Fruit fly (Drosophila melanogaster) whole organism, embryonic: ENCODE measurements around the gene Snapin.

Experiments
- ATbp ChIP-seq: fragments of 200-800 bp; sonication (Bioruptor generic); optimal IDR thresholded peaks from 2 replicates; lab custom pipeline; 2017; ENCODE audit warnings: missing biosample characterization, mild to moderate bottlenecking, missing genetic modification characterization, missing genetic modification reagents
- Abd-B ChIP-seq: fragments of 200-800 bp; sonication (Bioruptor generic); optimal IDR thresholded peaks from 2 replicates; lab custom pipeline; 2018; ENCODE audit warnings: missing biosample characterization, mild to moderate bottlenecking, missing genetic modification characterization, moderate library complexity
- C15 ChIP-seq: fragments of 200-800 bp; sonication (Bioruptor generic); IDR thresholded peaks from 3 replicates; pipeline ENCODE4 v1.3.6; 2022; ENCODE audit warnings: missing biosample characterization, missing genetic modification characterization
- CG10431 ChIP-seq: fragments of 200-800 bp; sonication (Bioruptor generic); optimal IDR thresholded peaks from 3 replicates; lab custom pipeline; 2018; ENCODE audit warnings: missing biosample characterization, mild to moderate bottlenecking, missing genetic modification characterization
- CG10565 ChIP-seq: fragments of 200-800 bp; sonication (Bioruptor generic); optimal IDR thresholded peaks from 3 replicates; lab custom pipeline; 2016; ENCODE audit warnings: missing biosample characterization, mild to moderate bottlenecking, missing genetic modification characterization
- CG11456 ChIP-seq: fragments of 200-800 bp; sonication (Bioruptor generic); IDR thresholded peaks from 3 replicates; pipeline ENCODE4 v1.3.6; 2022; ENCODE audit warnings: missing biosample characterization, missing genetic modification characterization
- CG11504 ChIP-seq: fragments of 200-800 bp; sonication (Bioruptor generic); optimal IDR thresholded peaks from 3 replicates; lab custom pipeline; 2019; ENCODE audit warnings: missing biosample characterization, mild to moderate bottlenecking, missing genetic modification characterization, moderate library complexity
- CG12071 ChIP-seq: fragments of 200-800 bp; sonication (Bioruptor generic); optimal IDR thresholded peaks from 3 replicates; lab custom pipeline; 2018; ENCODE audit warnings: missing biosample characterization, mild to moderate bottlenecking, missing genetic modification characterization
- CG12391 ChIP-seq: fragments of 200-800 bp; sonication (Bioruptor generic); optimal IDR thresholded peaks from 3 replicates; lab custom pipeline; 2018; ENCODE audit warnings: missing biosample characterization, mild to moderate bottlenecking, missing genetic modification characterization, moderate library complexity
- CG12744 ChIP-seq: fragments of 200-800 bp; sonication (Bioruptor generic); optimal IDR thresholded peaks from 2 replicates; lab custom pipeline; 2016; ENCODE audit warnings: missing biosample characterization, missing genetic modification characterization
- CG16815 ChIP-seq: fragments of 200-800 bp; sonication (Bioruptor generic); optimal IDR thresholded peaks from 3 replicates; lab custom pipeline; 2017; ENCODE audit warnings: missing biosample characterization, mild to moderate bottlenecking, missing genetic modification characterization
- CG17829 ChIP-seq: fragments of 200-800 bp; optimal IDR thresholded peaks from 2 replicates; lab custom pipeline; 2019; ENCODE audit warnings: missing biosample characterization, mild to moderate bottlenecking, missing genetic modification characterization, moderate library complexity
- CG2678 ChIP-seq: fragments of 200-800 bp; sonication (Bioruptor generic); optimal IDR thresholded peaks from 3 replicates; lab custom pipeline; 2019; ENCODE audit warnings: missing biosample characterization, mild to moderate bottlenecking, missing genetic modification characterization, moderate library complexity
- CG2712 ChIP-seq: fragments of 200-800 bp; optimal IDR thresholded peaks from 3 replicates; lab custom pipeline; 2019; ENCODE audit warnings: missing biosample characterization, mild to moderate bottlenecking, missing genetic modification characterization, moderate library complexity
- CG32772 ChIP-seq: fragments of 200-800 bp; sonication (Bioruptor generic); IDR thresholded peaks from 2 replicates; pipeline ENCODE4 v1.3.6; 2022; ENCODE audit warnings: missing biosample characterization, missing genetic modification characterization
- CG3407 ChIP-seq: fragments of 200-800 bp; sonication (Bioruptor generic); optimal IDR thresholded peaks from 2 replicates; lab custom pipeline; 2018; ENCODE audit warnings: missing biosample characterization, mild to moderate bottlenecking, missing genetic modification characterization
- CG3995 ChIP-seq: fragments of 200-800 bp; sonication (Bioruptor generic); optimal IDR thresholded peaks from 3 replicates; lab custom pipeline; 2016; ENCODE audit warnings: missing biosample characterization, missing genetic modification characterization
- CG4424 ChIP-seq: fragments of 200-800 bp; sonication (Bioruptor generic); optimal IDR thresholded peaks from 3 replicates; lab custom pipeline; 2016; ENCODE audit warnings: missing biosample characterization, missing genetic modification characterization
- CG5245 ChIP-seq: fragments of 200-800 bp; sonication (Bioruptor generic); optimal IDR thresholded peaks from 3 replicates; lab custom pipeline; 2016; ENCODE audit warnings: missing biosample characterization, missing genetic modification characterization
- CG5953 ChIP-seq: fragments of 200-800 bp; sonication (Bioruptor generic); IDR thresholded peaks from 2 replicates; pipeline ENCODE4 v1.3.6; 2022; ENCODE audit warnings: missing biosample characterization, missing genetic modification characterization
- CG6683 ChIP-seq: fragments of 200-800 bp; sonication (Bioruptor generic); optimal IDR thresholded peaks from 2 replicates; lab custom pipeline; 2017; ENCODE audit warnings: missing biosample characterization, mild to moderate bottlenecking, missing genetic modification characterization, missing genetic modification reagents
- CG7271 ChIP-seq: fragments of 200-800 bp; sonication (Bioruptor generic); optimal IDR thresholded peaks from 2 replicates; lab custom pipeline; 2018; ENCODE audit warnings: missing biosample characterization, mild to moderate bottlenecking, missing genetic modification characterization, moderate library complexity
- CG9437 ChIP-seq: fragments of 200-800 bp; sonication (Bioruptor generic); optimal IDR thresholded peaks from 2 replicates; lab custom pipeline; 2018; ENCODE audit warnings: missing biosample characterization, mild to moderate bottlenecking, missing genetic modification characterization
- CG9932 ChIP-seq: fragments of 200-800 bp; sonication (Bioruptor generic); IDR thresholded peaks from 2 replicates; pipeline ENCODE4 v1.3.6; 2022; ENCODE audit warnings: missing biosample characterization, missing genetic modification characterization
- CkIIα-i1 ChIP-seq: fragments of 200-800 bp; sonication (Bioruptor generic); IDR thresholded peaks from 2 replicates; pipeline ENCODE4 v1.3.6; 2022; ENCODE audit warnings: missing biosample characterization, missing genetic modification characterization
- Dp ChIP-seq: fragments of 200-800 bp; sonication (Bioruptor generic); optimal IDR thresholded peaks from 2 replicates; lab custom pipeline; 2018; ENCODE audit warnings: missing biosample characterization, mild to moderate bottlenecking, missing genetic modification characterization, moderate library complexity
- Gsc ChIP-seq: fragments of 200-800 bp; sonication (Bioruptor generic); IDR thresholded peaks from 2 replicates; pipeline ENCODE4 v1.3.6; 2022; ENCODE audit warnings: missing biosample characterization, missing genetic modification characterization
- Gug ChIP-seq: fragments of 200-800 bp; sonication (Bioruptor generic); IDR thresholded peaks from 4 replicates; pipeline ENCODE4 v1.3.6; 2022; ENCODE audit warnings: missing biosample characterization, missing genetic modification characterization
- Hand ChIP-seq: fragments of 200-800 bp; sonication (Bioruptor generic); optimal IDR thresholded peaks from 2 replicates; lab custom pipeline; 2017; ENCODE audit warnings: mild to moderate bottlenecking, missing biosample characterization, missing genetic modification reagents, missing genetic modification characterization
- Jarid2 ChIP-seq: fragments of 200-800 bp; sonication (Bioruptor generic); optimal IDR thresholded peaks from 3 replicates; lab custom pipeline; 2017; ENCODE audit warnings: mild to moderate bottlenecking, missing biosample characterization, missing genetic modification reagents, missing genetic modification characterization
- Lpt ChIP-seq: fragments of >200 bp; optimal IDR thresholded peaks from 2 replicates; lab custom pipeline; 2018; ENCODE audit warnings: missing biosample characterization, missing genetic modification characterization
- NC2β ChIP-seq: fragments of 200-800 bp; sonication (Bioruptor generic); optimal IDR thresholded peaks from 2 replicates; lab custom pipeline; 2016; ENCODE audit warnings: missing biosample characterization, missing genetic modification characterization
- ab ChIP-seq: fragments of 200-800 bp; sonication (Bioruptor generic); optimal IDR thresholded peaks from 2 replicates; lab custom pipeline; 2016; ENCODE audit warnings: missing biosample characterization, missing genetic modification characterization
- al ChIP-seq: fragments of 200-800 bp; sonication (Bioruptor generic); IDR thresholded peaks from 2 replicates; pipeline ENCODE4 v1.3.6; 2022; ENCODE audit warnings: missing biosample characterization, missing genetic modification characterization
- bcd ChIP-seq: fragments of 200-800 bp; sonication (Bioruptor generic); optimal IDR thresholded peaks from 2 replicates; lab custom pipeline; 2017; ENCODE audit warnings: missing biosample characterization, mild to moderate bottlenecking, missing genetic modification characterization
- bsh ChIP-seq, 2 experiments: fragments of 200-800 bp; sonication (Bioruptor generic); optimal IDR thresholded peaks; 2 replicates each; lab custom pipeline; 2017 to 2018; ENCODE audit warnings: mild to moderate bottlenecking in 2 of 2, missing biosample characterization in 2 of 2, missing genetic modification characterization in 2 of 2, moderate library complexity in 1 of 2
- da ChIP-seq: fragments of 200-800 bp; sonication (Bioruptor generic); optimal IDR thresholded peaks from 2 replicates; lab custom pipeline; 2016; ENCODE audit warnings: missing biosample characterization, missing genetic modification characterization
- exex ChIP-seq: fragments of 200-800 bp; sonication (Bioruptor generic); optimal IDR thresholded peaks from 4 replicates; lab custom pipeline; 2018; ENCODE audit warnings: missing biosample characterization, mild to moderate bottlenecking, missing genetic modification characterization, moderate library complexity
- ken ChIP-seq: fragments of 200-800 bp; sonication (Bioruptor generic); IDR thresholded peaks from 3 replicates; pipeline ENCODE4 v1.3.6; 2022; ENCODE audit warnings: missing biosample characterization, missing genetic modification characterization
- nmo ChIP-seq: fragments of 200-800 bp; sonication (Bioruptor generic); optimal IDR thresholded peaks from 2 replicates; lab custom pipeline; 2018; ENCODE audit warnings: missing biosample characterization, mild to moderate bottlenecking, missing genetic modification characterization, moderate library complexity
- pnt ChIP-seq: fragments of 200-800 bp; sonication (Bioruptor generic); optimal IDR thresholded peaks from 3 replicates; lab custom pipeline; 2016; ENCODE audit warnings: missing biosample characterization, missing genetic modification characterization
- prd ChIP-seq, 3 experiments: fragments of >200 bp in 2 of 3; fragments of 200-800 bp in 1 of 3; sonication (Bioruptor generic) in 1 of 3; optimal IDR thresholded peaks in 2 of 3; IDR thresholded peaks in 1 of 3; 2 replicates in 2 of 3; 3 replicates in 1 of 3; pipeline versions ENCODE4 v1.3.6 to Lab custom; 2017 to 2022; ENCODE audit warnings: missing biosample characterization in 1 of 3, missing genetic modification characterization in 1 of 3
- sc ChIP-seq, 3 experiments: fragments of >200 bp in 2 of 3; fragments of 200-800 bp in 1 of 3; sonication (Bioruptor generic) in 1 of 3; optimal IDR thresholded peaks; 2 replicates in 2 of 3; 3 replicates in 1 of 3; lab custom pipeline; 2017; ENCODE audit warnings: mild to moderate bottlenecking in 1 of 3, missing biosample characterization in 1 of 3, missing genetic modification characterization in 1 of 3, missing genetic modification reagents in 1 of 3
- slbo ChIP-seq: fragments of 200-800 bp; sonication (Bioruptor generic); IDR thresholded peaks from 2 replicates; pipeline ENCODE4 v1.3.6; 2022; ENCODE audit warnings: missing biosample characterization, missing genetic modification characterization
- slou ChIP-seq: fragments of 200-800 bp; sonication (Bioruptor generic); optimal IDR thresholded peaks from 3 replicates; lab custom pipeline; 2016; ENCODE audit warnings: missing biosample characterization, missing genetic modification characterization
- tx ChIP-seq: fragments of 200-800 bp; sonication (Bioruptor generic); optimal IDR thresholded peaks from 2 replicates; lab custom pipeline; 2016; ENCODE audit warnings: missing biosample characterization, missing genetic modification characterization
- unpg ChIP-seq: fragments of 200-800 bp; sonication (Bioruptor generic); optimal IDR thresholded peaks from 3 replicates; lab custom pipeline; 2018; ENCODE audit warnings: missing biosample characterization, mild to moderate bottlenecking, missing genetic modification characterization, moderate library complexity
- wek ChIP-seq: fragments of 200-800 bp; sonication (Bioruptor generic); optimal IDR thresholded peaks from 3 replicates; lab custom pipeline; 2018; ENCODE audit warnings: missing biosample characterization, mild to moderate bottlenecking, missing genetic modification characterization, moderate library complexity

Snapin gene

dm6 chr2L:2750337-2751084, 9.0 kb downstream of the Snapin start (continued):
- TF ChIP-seq CG11504 (peak; percentile 84), ATbp (GFP tag; lab: Kevin White, UChicago) (peak; percentile 63), pnt (peak; percentile 70), Abd-B (peak; percentile 83), Lpt (GFP tag; lab: Kevin White, UChicago) (no peak), CG10431 (GFP tag; lab: Kevin White, UChicago) (no peak), CG17829 (tag; lab: Kevin White, UChicago) (peak; percentile 83), CG12391 (tag; lab: Kevin White, UChicago) (peak; percentile 82), bsh (GFP tag; optimal IDR thresholded peaks at IDR 0.05; lab: Kevin White, UChicago) (peak; percentile 73 to 79), nmo (GFP tag; lab: Kevin White, UChicago) (peak; percentile 85), CG5953 (GFP tag; lab: Robert Waterston, UW) (no peak), Hand (GFP tag; lab: Kevin White, UChicago) (peak; percentile 68), CG16815 (GFP tag; lab: Kevin White, UChicago) (peak; percentile 56), ken (no peak), wek (GFP tag; lab: Kevin White, UChicago) (peak; percentile 45), CG9932 (GFP tag; lab: Robert Waterston, UW) (no peak), CG32772 (GFP tag; lab: Robert Waterston, UW) (no peak), CG2712 (tag; lab: Kevin White, UChicago) (peak; percentile 87), CG6683 (GFP tag; lab: Kevin White, UChicago) (peak; percentile 52), CG9437 (GFP tag; lab: Kevin White, UChicago) (peak; percentile 57), CG4424 (peak; percentile 72), da (GFP tag; lab: Kevin White, UChicago) (peak; percentile 62), sc (optimal IDR thresholded peaks at IDR 0.05; lab: Kevin White, UChicago) (no peak), sc (GFP tag; optimal IDR thresholded peaks at IDR 0.05; lab: Kevin White, UChicago) (peak; percentile 49), slbo (no peak), CG3995 (GFP tag; lab: Kevin White, UChicago) (peak; percentile 59), Jarid2 (peak; percentile 64), CG3407 (GFP tag; lab: Kevin White, UChicago) (peak; percentile 42), CG12071 (peak; percentile 83), bcd (GFP tag; lab: Kevin White, UChicago) (peak; percentile 85), Gsc (GFP tag; lab: Robert Waterston, UW) (no peak), Gug (peak; percentile 88), slou (peak; percentile 25), CG5245 (GFP tag; lab: Kevin White, UChicago) (peak; percentile 63), al (GFP tag; lab: Robert Waterston, UW) (no peak), C15 (GFP tag; lab: Robert Waterston, UW) (no peak), NC2β (GFP tag; lab: Kevin White, UChicago) (peak; percentile 44), CG12744 (peak; percentile 65), Dp (GFP tag; lab: Kevin White, UChicago) (peak; percentile 0), CG11456 (GFP tag; lab: Robert Waterston, UW) (no peak), exex (tag; lab: Kevin White, UChicago) (peak; percentile 86), CG2678 (tag; lab: Kevin White, UChicago) (peak; percentile 91), CG7271 (no peak), prd (optimal IDR thresholded peaks at IDR 0.05; lab: Kevin White, UChicago) (no peak), prd (GFP tag; IDR thresholded peaks at IDR 0.05; lab: Robert Waterston, UW) (no peak), tx (GFP tag; lab: Kevin White, UChicago) (peak; percentile 61), CkIIα-i1 (GFP tag; lab: Robert Waterston, UW) (no peak), unpg (GFP tag; lab: Kevin White, UChicago) (peak; percentile 78), CG10565 (no peak), ab (GFP tag; lab: Kevin White, UChicago) (peak; percentile 32)
